Worm (Caenorhabditis elegans) whole organism, early embryonic: ENCODE data around the gene C34C6.10.

Source experiments
- B0310.2 ChIP-seq: sonication (generic microtip); optimal IDR thresholded peaks from 2 replicates; lab custom pipeline; 2016; ENCODE audit warnings: mild to moderate bottlenecking, missing genetic modification characterization, missing compliant biosample characterization
- F13C5.2 ChIP-seq: sonication (generic microtip); optimal IDR thresholded peaks from 2 replicates; lab custom pipeline; 2017; ENCODE audit warnings: mild to moderate bottlenecking, missing genetic modification characterization, inconsistent platforms, missing compliant biosample characterization
- aly-1 ChIP-seq: sonication (generic microtip); optimal IDR thresholded peaks from 2 replicates; lab custom pipeline; 2016; ENCODE audit warnings: missing genetic modification characterization, missing compliant biosample characterization
- ama-1 ChIP-seq: fragments of 150-350 bp; optimal IDR thresholded peaks from 2 replicates; lab custom pipeline; 2014
- ceh-13 ChIP-seq: fragments of 200-800 bp; sonication (Bioruptor generic); optimal IDR thresholded peaks from 2 replicates; lab custom pipeline; 2018; ENCODE audit warnings: mild to moderate bottlenecking, missing genetic modification characterization, missing compliant biosample characterization
- ceh-36 ChIP-seq: sonication (generic microtip); optimal IDR thresholded peaks from 2 replicates; lab custom pipeline; 2016; ENCODE audit warnings: missing genetic modification characterization, inconsistent platforms, missing compliant biosample characterization
- hmbx-1 ChIP-seq: sonication (generic microtip); optimal IDR thresholded peaks from 2 replicates; lab custom pipeline; 2016; ENCODE audit warnings: mild to moderate bottlenecking, missing genetic modification characterization, missing compliant biosample characterization
- hmg-4 ChIP-seq: fragments of 200-800 bp; sonication (Bioruptor generic); optimal IDR thresholded peaks from 2 replicates; lab custom pipeline; 2018; ENCODE audit warnings: mild to moderate bottlenecking, missing genetic modification characterization, missing compliant biosample characterization
- pes-1 ChIP-seq: fragments of 200-800 bp; sonication (Bioruptor generic); IDR thresholded peaks from 2 replicates; pipeline ENCODE4 v1.3.6; 2022; ENCODE audit warnings: missing genetic modification reagents, missing genetic modification characterization, missing compliant biosample characterization
- sea-1 ChIP-seq: fragments of 200-800 bp; sonication (Bioruptor generic); conservative IDR thresholded peaks from 2 replicates; pipeline ENCODE4 v1.3.6; 2022; ENCODE audit warnings: missing genetic modification characterization, missing compliant biosample characterization
- tbx-11 ChIP-seq: fragments of 200-800 bp; sonication (Bioruptor generic); IDR thresholded peaks from 2 replicates; pipeline ENCODE4 v1.3.6; 2022; ENCODE audit warnings: missing genetic modification characterization, missing compliant biosample characterization
- tra-4 ChIP-seq: sonication (generic microtip); optimal IDR thresholded peaks from 2 replicates; lab custom pipeline; 2017; ENCODE audit warnings: missing genetic modification characterization, missing compliant biosample characterization

DNA sequence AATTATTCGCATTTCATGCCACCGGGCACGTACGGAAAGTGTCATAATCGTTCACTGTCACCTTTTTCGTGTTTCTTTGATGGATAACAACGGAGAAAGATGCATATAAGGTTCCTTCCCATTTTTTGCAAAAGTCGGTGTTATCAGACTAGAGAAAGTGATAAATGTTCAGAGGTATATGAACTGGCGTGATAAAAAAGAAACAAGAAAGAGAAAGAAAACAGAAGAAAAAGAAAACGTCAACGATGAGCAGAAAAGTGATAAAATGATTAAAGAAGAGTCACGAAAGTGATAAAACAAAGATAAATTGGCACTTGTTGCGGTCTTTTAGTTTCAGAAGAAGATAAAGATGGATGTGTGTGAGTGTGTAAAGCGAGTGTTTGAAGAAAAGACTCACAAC lies 34.6 kb upstream of the C34C6.10 start:
- no peak for TF ChIP-seq tbx-11 (GFP tag; lab: Robert Waterston, UW)
- no peak for TF ChIP-seq F13C5.2 (tag; lab: Kevin White, UChicago)
- no peak for TF ChIP-seq sea-1
- TF ChIP-seq ceh-13: no peak
- no peak for TF ChIP-seq hmbx-1 (tag; lab: Kevin White, UChicago)
- TF ChIP-seq ama-1 (lab: Kevin White, UChicago): no peak
- no peak for TF ChIP-seq aly-1 (tag; lab: Kevin White, UChicago)
- TF ChIP-seq B0310.2: no peak
- TF ChIP-seq hmg-4: no peak
- TF ChIP-seq ceh-36 (tag; lab: Kevin White, UChicago): no peak
- TF ChIP-seq tra-4: no peak
- TF ChIP-seq pes-1 (GFP tag; lab: Robert Waterston, UW): no peak
